Worm (Caenorhabditis elegans) whole organism, midembryonic: ENCODE data around the gene ttll-12.

ENCODE experiments used
- T22C8.4 ChIP-seq: fragments of 200-800 bp; sonication (Bioruptor generic); IDR thresholded peaks from 2 replicates; pipeline ENCODE4 v1.3.6; 2022; ENCODE audit warnings: missing genetic modification characterization, missing compliant biosample characterization
- cog-1 ChIP-seq: sonication (generic microtip); optimal IDR thresholded peaks from 2 replicates; lab custom pipeline; 2016; ENCODE audit warnings: missing genetic modification characterization, missing compliant biosample characterization
- flt-1 ChIP-seq: fragments of 200-800 bp; sonication (Bioruptor generic); IDR thresholded peaks from 2 replicates; pipeline ENCODE4 v1.3.6; 2022; ENCODE audit warnings: missing genetic modification characterization, missing compliant biosample characterization
- klf-2 ChIP-seq: fragments of 200-800 bp; sonication (Bioruptor generic); conservative IDR thresholded peaks from 2 replicates; pipeline ENCODE4 v1.3.6; 2022; ENCODE audit warnings: missing genetic modification reagents, missing genetic modification characterization, missing compliant biosample characterization
- med-1 ChIP-seq: sonication (generic microtip); optimal IDR thresholded peaks from 2 replicates; lab custom pipeline; 2017; ENCODE audit warnings: missing genetic modification characterization, mild to moderate bottlenecking, missing compliant biosample characterization, antibody characterized with exemption, missing genetic modification reagents; ENCODE audit not compliant: insufficient read depth
- ref-1 ChIP-seq: fragments of 200-800 bp; sonication (Bioruptor generic); conservative IDR thresholded peaks from 2 replicates; pipeline ENCODE4 v1.3.6; 2022; ENCODE audit warnings: missing genetic modification reagents, missing genetic modification characterization, missing compliant biosample characterization
- tab-1 ChIP-seq: fragments of 200-800 bp; sonication (Bioruptor generic); IDR thresholded peaks from 2 replicates; pipeline ENCODE4 v1.3.6; 2022; ENCODE audit warnings: missing genetic modification characterization, missing compliant biosample characterization
- ztf-23 ChIP-seq: fragments of 200-800 bp; sonication (Bioruptor generic); IDR thresholded peaks from 2 replicates; pipeline ENCODE4 v1.3.6; 2022; ENCODE audit warnings: missing genetic modification reagents, missing genetic modification characterization, missing compliant biosample characterization
- ztf-29 ChIP-seq: fragments of 200-800 bp; sonication (Bioruptor generic); IDR thresholded peaks from 2 replicates; pipeline ENCODE4 v1.3.6; 2022; ENCODE audit warnings: missing genetic modification reagents, missing genetic modification characterization, missing compliant biosample characterization

Gene ttll-12

DNA sequence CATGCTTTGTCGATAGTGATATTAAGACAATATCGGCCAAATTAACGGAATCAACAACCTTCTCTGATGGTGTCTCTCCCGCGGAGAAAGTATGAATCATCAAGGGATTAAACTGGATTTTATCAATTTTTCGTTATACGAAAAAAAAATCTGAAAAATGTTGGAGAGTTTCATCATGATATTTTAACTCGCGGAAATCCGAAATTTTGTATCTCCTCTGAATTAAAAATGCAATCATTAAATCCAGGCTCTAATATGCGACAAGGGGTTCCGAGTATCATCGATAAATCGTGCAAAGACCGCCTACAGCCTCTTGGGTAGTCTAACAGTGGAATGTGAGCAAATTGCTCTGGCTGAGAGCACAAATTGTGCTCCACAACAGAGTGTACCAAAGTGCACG is 38.4 kb downstream of the ttll-12 start, which contains the start of gene C06C3.10:
Gene C06C3.10 (minus strand): TSS at position 101 of the 400 bp plus-strand sequence.
- TF ChIP-seq ztf-29 (no peak), tab-1 (GFP tag; lab: Robert Waterston, UW) (no peak), ztf-23 (no peak), med-1 (GFP tag; lab: Kevin White, UChicago) (no peak), T22C8.4 (GFP tag; lab: Robert Waterston, UW) (no peak), klf-2 (no peak), ref-1 (GFP tag; lab: Robert Waterston, UW) (no peak)

DNA sequence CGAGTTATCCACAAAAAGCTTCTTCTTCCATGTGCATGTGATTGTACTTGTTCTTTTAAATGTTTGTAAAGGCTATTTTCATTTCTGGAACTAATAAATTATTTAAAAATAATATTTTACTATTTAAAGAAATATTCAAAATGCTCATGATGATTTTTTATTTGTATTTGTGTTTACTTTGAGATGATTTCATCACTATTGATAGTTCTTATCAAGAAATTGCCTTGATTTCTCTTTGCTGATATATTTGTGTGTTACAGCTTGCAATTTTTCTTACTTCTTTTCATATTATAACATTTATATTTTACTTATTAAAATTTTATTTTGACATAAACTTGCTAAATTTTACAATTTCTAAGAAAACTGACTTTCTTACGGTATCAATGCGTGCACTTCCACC is 39.4 kb downstream of the ttll-12 start:
- TF ChIP-seq T22C8.4 (GFP tag; lab: Robert Waterston, UW) (no peak), ref-1 (GFP tag; lab: Robert Waterston, UW) (no peak), med-1 (GFP tag; lab: Kevin White, UChicago) (no peak), ztf-29 (no peak), tab-1 (GFP tag; lab: Robert Waterston, UW) (no peak)

DNA sequence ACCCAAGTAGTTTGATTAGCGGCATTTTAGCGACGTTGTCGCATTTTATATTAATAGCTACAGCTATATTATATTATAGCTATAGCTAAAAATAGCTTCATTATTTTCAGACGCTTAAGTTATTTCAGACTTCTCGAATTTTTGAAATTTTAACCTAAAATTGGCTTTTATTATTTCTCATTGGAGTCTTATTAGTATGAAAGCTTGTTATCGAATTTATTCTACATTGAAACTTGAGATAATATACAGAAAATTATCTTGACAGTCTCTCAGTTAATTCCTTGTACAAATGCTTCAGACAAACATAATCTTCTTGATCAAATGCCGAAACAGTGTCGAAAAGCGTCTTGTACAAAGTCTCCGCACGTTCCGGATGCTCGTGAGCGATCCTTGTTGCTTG is 41.0 kb downstream of the ttll-12 start, which contains the start of gene srh-48:
Gene srh-48 (plus strand): TSS at position 301 of the 400 bp plus-strand sequence.
- TF ChIP-seq ztf-23 = no peak
- TF ChIP-seq ref-1 (GFP tag; lab: Robert Waterston, UW) = no peak
- no peak for TF ChIP-seq ztf-29
- no peak for TF ChIP-seq tab-1 (GFP tag; lab: Robert Waterston, UW)
- TF ChIP-seq T22C8.4 (GFP tag; lab: Robert Waterston, UW) = no peak
- no peak for TF ChIP-seq cog-1
- no peak for TF ChIP-seq klf-2
- no peak for TF ChIP-seq flt-1 (GFP tag; lab: Robert Waterston, UW)
- TF ChIP-seq med-1 (GFP tag; lab: Kevin White, UChicago) = no peak

DNA sequence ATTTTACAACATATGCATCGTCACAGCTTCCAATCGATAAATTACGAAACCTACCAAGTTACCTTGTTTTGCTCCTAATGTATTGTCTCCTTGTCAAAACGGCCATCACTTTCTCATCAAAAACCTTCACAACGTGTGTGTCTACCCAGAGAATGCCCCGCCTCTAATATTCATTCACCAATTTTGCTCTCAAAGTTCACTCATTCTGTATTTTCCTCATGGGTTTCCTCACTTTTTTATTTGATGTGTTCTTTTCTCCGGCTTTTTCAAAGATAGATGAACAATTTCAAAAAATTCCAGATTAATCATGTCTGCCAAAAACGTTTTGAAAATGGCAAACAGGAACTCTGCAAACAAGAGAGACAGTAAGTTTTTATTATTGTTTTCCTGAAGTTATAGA is 46.4 kb downstream of the ttll-12 start, which contains the start of gene C06C3.7:
Gene C06C3.7 (plus strand): TSS at position 301 of the 400 bp plus-strand sequence.
- TF ChIP-seq ztf-23 (no peak), cog-1 (no peak), med-1 (GFP tag; lab: Kevin White, UChicago) (no peak), tab-1 (GFP tag; lab: Robert Waterston, UW) (no peak)
